Fruit fly (Drosophila melanogaster) whole organism, embryonic: ENCODE measurements around the gene AhcyL1.
A peak's percentile ranks its signal among the peaks of the same experiment; 100 is the strongest.

Experiments
- ATbp ChIP-seq: fragments of 200-800 bp; sonication (Bioruptor generic); optimal IDR thresholded peaks from 2 replicates; lab custom pipeline; 2017; ENCODE audit warnings: missing biosample characterization, mild to moderate bottlenecking, missing genetic modification characterization, missing genetic modification reagents
- Adf1 ChIP-seq: fragments of 200-800 bp; sonication (Bioruptor generic); IDR thresholded peaks from 2 replicates; pipeline ENCODE4 v1.3.6; 2022; ENCODE audit warnings: missing biosample characterization, missing genetic modification characterization
- Antp ChIP-seq: fragments of 200-800 bp; sonication (Bioruptor generic); optimal IDR thresholded peaks from 3 replicates; lab custom pipeline; 2016; ENCODE audit warnings: missing biosample characterization, missing genetic modification characterization
- CG10147 ChIP-seq: fragments of 200-800 bp; sonication (Bioruptor generic); optimal IDR thresholded peaks from 2 replicates; lab custom pipeline; 2019; ENCODE audit warnings: missing biosample characterization, mild to moderate bottlenecking, missing genetic modification characterization, moderate library complexity
- CG10209 ChIP-seq: fragments of 200-800 bp; sonication (Bioruptor generic); optimal IDR thresholded peaks from 3 replicates; lab custom pipeline; 2017; ENCODE audit warnings: missing biosample characterization, mild to moderate bottlenecking, missing genetic modification characterization, missing genetic modification reagents
- CG10274 ChIP-seq: fragments of 200-800 bp; sonication (Bioruptor generic); optimal IDR thresholded peaks from 3 replicates; lab custom pipeline; 2017; ENCODE audit warnings: missing biosample characterization, mild to moderate bottlenecking, missing genetic modification characterization
- CG11696 ChIP-seq: fragments of 200-800 bp; sonication (Bioruptor generic); IDR thresholded peaks from 2 replicates; pipeline ENCODE4 v1.3.6; 2022; ENCODE audit warnings: missing biosample characterization, missing genetic modification characterization
- CG12155 ChIP-seq: fragments of 200-800 bp; sonication (Bioruptor generic); optimal IDR thresholded peaks from 3 replicates; lab custom pipeline; 2016; ENCODE audit warnings: missing biosample characterization, missing genetic modification characterization
- CG12744 ChIP-seq: fragments of 200-800 bp; sonication (Bioruptor generic); optimal IDR thresholded peaks from 2 replicates; lab custom pipeline; 2016; ENCODE audit warnings: missing biosample characterization, missing genetic modification characterization
- CG15479 ChIP-seq: fragments of 200-800 bp; sonication (Bioruptor generic); optimal IDR thresholded peaks from 3 replicates; lab custom pipeline; 2019; ENCODE audit warnings: missing biosample characterization, mild to moderate bottlenecking, missing genetic modification characterization, moderate library complexity
- CG15514 ChIP-seq: fragments of 200-800 bp; sonication (Bioruptor generic); optimal IDR thresholded peaks from 3 replicates; lab custom pipeline; 2017; ENCODE audit warnings: missing biosample characterization, missing genetic modification characterization, mild to moderate bottlenecking, moderate library complexity, missing genetic modification reagents
- CG1792 ChIP-seq: fragments of 200-800 bp; sonication (Bioruptor generic); optimal IDR thresholded peaks from 2 replicates; lab custom pipeline; 2016; ENCODE audit warnings: missing biosample characterization, missing genetic modification characterization
- CG18262 ChIP-seq: fragments of 200-800 bp; optimal IDR thresholded peaks from 3 replicates; lab custom pipeline; 2019; ENCODE audit warnings: missing biosample characterization, mild to moderate bottlenecking, missing genetic modification characterization, moderate library complexity
- CG4328 ChIP-seq: fragments of 200-800 bp; sonication (Bioruptor generic); optimal IDR thresholded peaks from 3 replicates; lab custom pipeline; 2017; ENCODE audit warnings: missing biosample characterization, missing genetic modification reagents, missing genetic modification characterization
- CG4404 ChIP-seq: fragments of 200-800 bp; sonication (Bioruptor generic); IDR thresholded peaks from 2 replicates; pipeline ENCODE4 v1.3.6; 2022; ENCODE audit warnings: missing biosample characterization, missing genetic modification characterization
- CG7271 ChIP-seq: fragments of 200-800 bp; sonication (Bioruptor generic); optimal IDR thresholded peaks from 2 replicates; lab custom pipeline; 2018; ENCODE audit warnings: missing biosample characterization, mild to moderate bottlenecking, missing genetic modification characterization, moderate library complexity
- CG8089 ChIP-seq: fragments of 200-800 bp; sonication (Bioruptor generic); optimal IDR thresholded peaks from 3 replicates; lab custom pipeline; 2016; ENCODE audit warnings: missing biosample characterization, missing genetic modification characterization
- CG9797 ChIP-seq: fragments of 200-800 bp; sonication (Bioruptor generic); optimal IDR thresholded peaks from 3 replicates; lab custom pipeline; 2018; ENCODE audit warnings: missing biosample characterization, mild to moderate bottlenecking, missing genetic modification characterization
- CG9876 ChIP-seq: fragments of 200-800 bp; sonication (Bioruptor generic); optimal IDR thresholded peaks from 2 replicates; lab custom pipeline; 2016; ENCODE audit warnings: missing biosample characterization, missing genetic modification characterization
- E2f2 ChIP-seq: fragments of 200-800 bp; sonication (Bioruptor generic); IDR thresholded peaks from 2 replicates; pipeline ENCODE4 v1.3.6; 2022; ENCODE audit warnings: missing biosample characterization, missing genetic modification characterization
- GATAe ChIP-seq: fragments of 200-800 bp; sonication (Bioruptor generic); conservative IDR thresholded peaks from 2 replicates; pipeline ENCODE4 v1.3.6; 2022; ENCODE audit warnings: missing biosample characterization, missing genetic modification characterization
- HmgD ChIP-seq: fragments of 200-800 bp; sonication (Bioruptor generic); optimal IDR thresholded peaks from 3 replicates; lab custom pipeline; 2016; ENCODE audit warnings: missing biosample characterization, missing genetic modification characterization
- MBD-R2 ChIP-seq: fragments of 200-800 bp; sonication (Bioruptor generic); IDR thresholded peaks from 2 replicates; pipeline ENCODE4 v1.3.6; 2022; ENCODE audit warnings: missing biosample characterization, missing genetic modification characterization
- NC2α ChIP-seq: fragments of 200-800 bp; sonication (Bioruptor generic); optimal IDR thresholded peaks from 2 replicates; lab custom pipeline; 2016; ENCODE audit warnings: missing biosample characterization, missing genetic modification characterization
- Oaz ChIP-seq: fragments of 200-800 bp; sonication (Bioruptor generic); IDR thresholded peaks from 2 replicates; pipeline ENCODE4 v1.3.6; 2022; ENCODE audit warnings: missing biosample characterization, missing genetic modification characterization
- Sox100B ChIP-seq: fragments of 200-800 bp; sonication (Bioruptor generic); optimal IDR thresholded peaks from 3 replicates; lab custom pipeline; 2018; ENCODE audit warnings: missing biosample characterization, mild to moderate bottlenecking, missing genetic modification characterization
- Sox102F ChIP-seq: fragments of 200-800 bp; sonication (Bioruptor generic); optimal IDR thresholded peaks from 2 replicates; lab custom pipeline; 2018; ENCODE audit warnings: missing biosample characterization, mild to moderate bottlenecking, missing genetic modification characterization, moderate library complexity
- Spps ChIP-seq: fragments of 200-800 bp; sonication (Bioruptor generic); optimal IDR thresholded peaks from 2 replicates; lab custom pipeline; 2018; ENCODE audit warnings: missing biosample characterization, mild to moderate bottlenecking, missing genetic modification characterization
- ase ChIP-seq: fragments of 200-800 bp; sonication (Bioruptor generic); IDR thresholded peaks from 3 replicates; pipeline ENCODE4 v1.3.6; 2022; ENCODE audit warnings: missing biosample characterization, missing genetic modification characterization
- bcd ChIP-seq: fragments of 200-800 bp; sonication (Bioruptor generic); optimal IDR thresholded peaks from 2 replicates; lab custom pipeline; 2017; ENCODE audit warnings: missing biosample characterization, mild to moderate bottlenecking, missing genetic modification characterization
- corto ChIP-seq: fragments of 200-800 bp; sonication (Bioruptor generic); optimal IDR thresholded peaks from 2 replicates; lab custom pipeline; 2016; ENCODE audit warnings: missing biosample characterization, mild to moderate bottlenecking, missing genetic modification characterization, moderate library complexity
- crc ChIP-seq: fragments of 200-800 bp; sonication (Bioruptor generic); optimal IDR thresholded peaks from 2 replicates; lab custom pipeline; 2016; ENCODE audit warnings: missing biosample characterization, missing genetic modification characterization
- cwo ChIP-seq: fragments of 200-800 bp; sonication (Bioruptor generic); optimal IDR thresholded peaks from 3 replicates; lab custom pipeline; 2017; ENCODE audit warnings: missing biosample characterization, missing genetic modification characterization, mild to moderate bottlenecking, moderate library complexity, missing genetic modification reagents
- fu2 ChIP-seq: fragments of 200-800 bp; sonication (Bioruptor generic); optimal IDR thresholded peaks from 2 replicates; lab custom pipeline; 2016; ENCODE audit warnings: missing biosample characterization, missing genetic modification characterization
- ham ChIP-seq: fragments of 200-800 bp; sonication (Bioruptor generic); IDR thresholded peaks from 2 replicates; pipeline ENCODE4 v1.3.6; 2022; ENCODE audit warnings: missing biosample characterization, missing genetic modification characterization
- klu ChIP-seq: fragments of 200-800 bp; sonication (Bioruptor generic); IDR thresholded peaks from 2 replicates; pipeline ENCODE4 v1.3.6; 2022; ENCODE audit warnings: missing biosample characterization, missing genetic modification characterization
- lilli ChIP-seq: fragments of 200-800 bp; sonication (Bioruptor generic); optimal IDR thresholded peaks from 3 replicates; lab custom pipeline; 2016; ENCODE audit warnings: missing biosample characterization, missing genetic modification characterization
- nau ChIP-seq: fragments of 200-800 bp; sonication (Bioruptor generic); optimal IDR thresholded peaks from 3 replicates; lab custom pipeline; 2017; ENCODE audit warnings: missing biosample characterization, mild to moderate bottlenecking, missing genetic modification characterization, missing genetic modification reagents
- nmo ChIP-seq: fragments of 200-800 bp; sonication (Bioruptor generic); optimal IDR thresholded peaks from 2 replicates; lab custom pipeline; 2018; ENCODE audit warnings: missing biosample characterization, mild to moderate bottlenecking, missing genetic modification characterization, moderate library complexity
- pb ChIP-seq: fragments of 200-800 bp; sonication (Bioruptor generic); optimal IDR thresholded peaks from 3 replicates; lab custom pipeline; 2016; ENCODE audit warnings: missing biosample characterization, missing genetic modification characterization
- phol ChIP-seq: fragments of 200-800 bp; sonication (Bioruptor generic); optimal IDR thresholded peaks from 3 replicates; lab custom pipeline; 2018; ENCODE audit warnings: missing biosample characterization, mild to moderate bottlenecking, missing genetic modification characterization, moderate library complexity
- pnt ChIP-seq: fragments of 200-800 bp; sonication (Bioruptor generic); optimal IDR thresholded peaks from 3 replicates; lab custom pipeline; 2016; ENCODE audit warnings: missing biosample characterization, missing genetic modification characterization
- pros ChIP-seq: fragments of 200-800 bp; sonication (Bioruptor generic); optimal IDR thresholded peaks from 3 replicates; lab custom pipeline; 2019; ENCODE audit warnings: missing biosample characterization, mild to moderate bottlenecking, missing genetic modification characterization, moderate library complexity
- row ChIP-seq: fragments of 200-800 bp; sonication (Bioruptor generic); IDR thresholded peaks from 3 replicates; pipeline ENCODE4 v1.3.6; 2022; ENCODE audit warnings: missing biosample characterization, missing genetic modification characterization
- ssp ChIP-seq: fragments of 200-800 bp; sonication (Bioruptor generic); IDR thresholded peaks from 2 replicates; pipeline ENCODE4 v1.3.6; 2022; ENCODE audit warnings: missing biosample characterization, missing genetic modification characterization
- stwl ChIP-seq: fragments of 200-800 bp; sonication (Bioruptor generic); optimal IDR thresholded peaks from 3 replicates; lab custom pipeline; 2018; ENCODE audit warnings: missing biosample characterization, mild to moderate bottlenecking, missing genetic modification characterization, moderate library complexity
- tx ChIP-seq: fragments of 200-800 bp; sonication (Bioruptor generic); optimal IDR thresholded peaks from 2 replicates; lab custom pipeline; 2016; ENCODE audit warnings: missing biosample characterization, missing genetic modification characterization
- unc-4 ChIP-seq: fragments of 200-800 bp; sonication (Bioruptor generic); IDR thresholded peaks from 2 replicates; pipeline ENCODE4 v1.3.6; 2022; ENCODE audit warnings: missing biosample characterization, missing genetic modification characterization; ENCODE audit not compliant: partially characterized antibody
- unpg ChIP-seq: fragments of 200-800 bp; sonication (Bioruptor generic); optimal IDR thresholded peaks from 3 replicates; lab custom pipeline; 2018; ENCODE audit warnings: missing biosample characterization, mild to moderate bottlenecking, missing genetic modification characterization, moderate library complexity
- usp ChIP-seq: fragments of >200 bp; optimal IDR thresholded peaks from 2 replicates; lab custom pipeline; 2017; ENCODE audit warnings: missing biosample characterization, missing genetic modification characterization
- wor ChIP-seq: fragments of 200-800 bp; sonication (Bioruptor generic); IDR thresholded peaks from 2 replicates; pipeline ENCODE4 v1.3.6; 2022; ENCODE audit warnings: missing biosample characterization, missing genetic modification characterization

AhcyL1 gene

DNA sequence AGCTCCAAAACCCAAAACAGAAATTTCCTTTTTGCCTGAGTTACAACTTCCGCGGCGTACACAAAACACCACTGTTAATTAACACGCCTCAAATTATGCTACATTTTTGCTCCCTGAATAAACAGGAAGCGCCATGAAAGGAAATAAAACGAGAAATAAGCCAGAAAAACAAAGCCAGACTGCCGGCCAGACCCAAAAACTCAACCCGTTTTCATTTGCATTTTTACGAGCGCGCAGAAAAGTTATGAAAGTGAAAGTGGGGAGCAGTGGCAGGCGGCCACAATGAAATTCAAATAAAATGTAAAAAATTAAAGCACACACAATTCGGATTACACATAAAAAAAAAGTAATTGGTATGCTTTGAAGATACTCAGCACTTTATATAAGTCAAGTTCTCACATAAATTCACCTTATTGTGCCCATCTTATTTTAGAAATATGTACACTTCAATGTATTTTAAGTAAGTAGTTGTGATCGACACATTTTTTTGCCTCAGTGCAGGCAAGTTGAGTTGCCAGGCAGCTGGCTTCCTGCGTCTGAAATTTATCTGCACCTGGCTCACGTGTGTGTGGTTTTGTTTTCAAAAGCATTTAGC, 23.3 kb upstream of the AhcyL1 start (continued):
- no peak for TF ChIP-seq tx
- TF ChIP-seq crc (GFP tag; lab: Kevin White, UChicago) = no peak
- TF ChIP-seq CG4404 (GFP tag; lab: Robert Waterston, UW) = no peak
- peak; percentile 27; the same call in 1 of the 2 replicates for TF ChIP-seq E2f2 (GFP tag; lab: Robert Waterston, UW)
- no peak for TF ChIP-seq ATbp (GFP tag; lab: Kevin White, UChicago)
- no peak for TF ChIP-seq CG15514 (GFP tag; lab: Kevin White, UChicago)
- peak; percentile 31; the same call in 1 of the 2 replicates for TF ChIP-seq wor (GFP tag; lab: Robert Waterston, UW)
- TF ChIP-seq stwl (tag; lab: Kevin White, UChicago) = no peak
- TF ChIP-seq CG9876 (GFP tag; lab: Kevin White, UChicago) = no peak
- no peak for TF ChIP-seq NC2α (GFP tag; lab: Kevin White, UChicago)
- TF ChIP-seq CG12744 (GFP tag; lab: Kevin White, UChicago) = no peak
- no peak for TF ChIP-seq Adf1
- no peak for TF ChIP-seq unpg (GFP tag; lab: Kevin White, UChicago)
- TF ChIP-seq ssp (GFP tag; lab: Robert Waterston, UW) = no peak
- TF ChIP-seq CG1792 (GFP tag; lab: Kevin White, UChicago) = no peak
- TF ChIP-seq CG11696 (GFP tag; lab: Robert Waterston, UW) = no peak
- TF ChIP-seq Spps (tag; lab: Kevin White, UChicago) = no peak
- peak; percentile 18 for TF ChIP-seq lilli (GFP tag; lab: Kevin White, UChicago)
- TF ChIP-seq phol (tag; lab: Kevin White, UChicago) = no peak
- TF ChIP-seq MBD-R2 (GFP tag; lab: Robert Waterston, UW) = no peak
- no peak for TF ChIP-seq usp (GFP tag; lab: Kevin White, UChicago)
- TF ChIP-seq CG10147 = no peak
- TF ChIP-seq unc-4 = no peak
- TF ChIP-seq HmgD (GFP tag; lab: Kevin White, UChicago) = no peak
- TF ChIP-seq Oaz = no peak
- no peak for TF ChIP-seq bcd (GFP tag; lab: Kevin White, UChicago)
- TF ChIP-seq ham = no peak
- TF ChIP-seq pb (GFP tag; lab: Kevin White, UChicago) = no peak
- peak; percentile 16 for TF ChIP-seq CG10209
- TF ChIP-seq nau = no peak
- TF ChIP-seq CG8089 (GFP tag; lab: Kevin White, UChicago) = no peak
- TF ChIP-seq pros (GFP tag; lab: Kevin White, UChicago) = no peak
- no peak for TF ChIP-seq CG15479 (GFP tag; lab: Kevin White, UChicago)
- peak; percentile 42; the same call in 2 of the 3 replicates for TF ChIP-seq row
- no peak for TF ChIP-seq klu (GFP tag; lab: Robert Waterston, UW)
- no peak for TF ChIP-seq CG7271 (tag; lab: Kevin White, UChicago)
- peak; percentile 54 for TF ChIP-seq CG18262 (tag; lab: Kevin White, UChicago)
- no peak for TF ChIP-seq ase (GFP tag; lab: Robert Waterston, UW)
- TF ChIP-seq pnt (GFP tag; lab: Kevin White, UChicago) = no peak
- no peak for TF ChIP-seq CG9797 (GFP tag; lab: Kevin White, UChicago)
- TF ChIP-seq nmo (GFP tag; lab: Kevin White, UChicago) = peak; percentile 13
- peak; percentile 63 for TF ChIP-seq Sox102F (GFP tag; lab: Kevin White, UChicago)
- no peak for TF ChIP-seq Antp (GFP tag; lab: Kevin White, UChicago)
- TF ChIP-seq Sox100B = no peak
- no peak for TF ChIP-seq GATAe (GFP tag; lab: Robert Waterston, UW)
- no peak for TF ChIP-seq corto
- TF ChIP-seq CG4328 = no peak
- TF ChIP-seq CG10274 (GFP tag; lab: Kevin White, UChicago) = no peak
- TF ChIP-seq fu2 (GFP tag; lab: Kevin White, UChicago) = no peak
- TF ChIP-seq CG12155 = no peak
- no peak for TF ChIP-seq cwo (GFP tag; lab: Kevin White, UChicago)
